Worm (Caenorhabditis elegans) whole organism, young adult: ENCODE results near the gene Y57G11C.22.

Experiments used
- B0261.1 ChIP-seq: sonication (generic microtip); optimal IDR thresholded peaks from 2 replicates; lab custom pipeline; 2016; ENCODE audit warnings: mild to moderate bottlenecking, missing genetic modification characterization, moderate library complexity, missing compliant biosample characterization
- D2030.7 ChIP-seq: fragments of 200-800 bp; sonication (Bioruptor generic); IDR thresholded peaks from 2 replicates; pipeline ENCODE4 v1.3.6; 2022; ENCODE audit warnings: missing genetic modification reagents, missing genetic modification characterization, missing compliant biosample characterization
- F22D6.2 ChIP-seq: sonication (generic microtip); optimal IDR thresholded peaks from 2 replicates; lab custom pipeline; 2016; ENCODE audit warnings: mild to moderate bottlenecking, missing genetic modification characterization, missing compliant biosample characterization
- F23B12.7 ChIP-seq: sonication (generic microtip); optimal IDR thresholded peaks from 2 replicates; lab custom pipeline; 2017; ENCODE audit warnings: missing genetic modification characterization, mild to moderate bottlenecking, missing compliant biosample characterization, antibody characterized with exemption, moderate library complexity; ENCODE audit not compliant: insufficient read depth
- F52B5.7 ChIP-seq: sonication (generic microtip); optimal IDR thresholded peaks from 2 replicates; lab custom pipeline; 2016; ENCODE audit warnings: mild to moderate bottlenecking, missing genetic modification characterization, missing compliant biosample characterization
- F55B11.4 ChIP-seq: sonication (generic microtip); optimal IDR thresholded peaks from 2 replicates; lab custom pipeline; 2016; ENCODE audit warnings: missing compliant biosample characterization, missing genetic modification characterization, borderline replicate concordance; ENCODE audit not compliant: insufficient read depth
- K11D2.4 ChIP-seq: fragments of 200-800 bp; sonication (Bioruptor generic); IDR thresholded peaks from 2 replicates; pipeline ENCODE4 v1.3.6; 2022; ENCODE audit warnings: missing genetic modification reagents, missing genetic modification characterization, missing compliant biosample characterization
- Y56A3A.18 ChIP-seq: fragments of 200-800 bp; sonication (Bioruptor generic); IDR thresholded peaks from 2 replicates; pipeline ENCODE4 v1.3.6; 2022; ENCODE audit warnings: missing genetic modification reagents, missing genetic modification characterization, missing compliant biosample characterization
- Y67H2A.10 ChIP-seq: fragments of 200-800 bp; sonication (Bioruptor generic); conservative IDR thresholded peaks from 2 replicates; pipeline ENCODE4 v1.3.6; 2022; ENCODE audit warnings: missing genetic modification reagents, missing genetic modification characterization, missing compliant biosample characterization
- Y79H2A.3 ChIP-seq: fragments of 200-800 bp; sonication (Bioruptor generic); conservative IDR thresholded peaks from 2 replicates; pipeline ENCODE4 v1.3.6; 2022; ENCODE audit warnings: missing genetic modification reagents, missing genetic modification characterization, missing compliant biosample characterization
- Y95B8A.8 ChIP-seq: fragments of 200-800 bp; sonication (Bioruptor generic); IDR thresholded peaks from 2 replicates; pipeline ENCODE4 v1.3.6; 2022; ENCODE audit warnings: missing genetic modification reagents, missing genetic modification characterization, missing compliant biosample characterization
- akir-1 ChIP-seq: fragments of 200-800 bp; sonication (Bioruptor generic); optimal IDR thresholded peaks from 2 replicates; lab custom pipeline; 2018; ENCODE audit warnings: mild to moderate bottlenecking, missing genetic modification characterization, moderate library complexity, missing compliant biosample characterization
- ama-1 ChIP-seq, 3 experiments: fragments of 150-350 bp in 1 of 3; sonication (generic microtip) in 2 of 3; optimal IDR thresholded peaks; 2 replicates each; lab custom pipeline; 2014 to 2018; ENCODE audit warnings: missing biosample characterization in 2 of 3, missing genetic modification characterization in 2 of 3, missing genetic modification reagents in 2 of 3
- athp-1 ChIP-seq: sonication (generic microtip); optimal IDR thresholded peaks from 2 replicates; lab custom pipeline; 2017; ENCODE audit warnings: mild to moderate bottlenecking, missing genetic modification characterization, missing compliant biosample characterization
- attf-6 ChIP-seq: fragments of 200-800 bp; sonication (Bioruptor generic); IDR thresholded peaks from 2 replicates; pipeline ENCODE4 v1.3.6; 2022; ENCODE audit warnings: missing genetic modification reagents, missing genetic modification characterization, missing compliant biosample characterization
- bed-2 ChIP-seq: fragments of 200-800 bp; sonication (Bioruptor generic); IDR thresholded peaks from 2 replicates; pipeline ENCODE4 v1.3.6; 2022; ENCODE audit warnings: missing genetic modification reagents, missing genetic modification characterization, missing compliant biosample characterization
- ceh-100 ChIP-seq: fragments of 200-800 bp; sonication (Bioruptor generic); IDR thresholded peaks from 2 replicates; pipeline ENCODE4 v1.3.6; 2022; ENCODE audit warnings: missing genetic modification reagents, missing genetic modification characterization, missing compliant biosample characterization
- ceh-58 ChIP-seq: fragments of 200-800 bp; sonication (Bioruptor generic); IDR thresholded peaks from 2 replicates; pipeline ENCODE4 v1.3.6; 2022; ENCODE audit warnings: missing genetic modification characterization, missing compliant biosample characterization
- efl-1 ChIP-seq: fragments of 150-350 bp; optimal IDR thresholded peaks from 2 replicates; lab custom pipeline; 2014; ENCODE audit warnings: missing biosample characterization, missing genetic modification reagents, missing genetic modification characterization
- egrh-3 ChIP-seq: fragments of 200-800 bp; sonication (Bioruptor generic); IDR thresholded peaks from 2 replicates; pipeline ENCODE4 v1.3.6; 2022; ENCODE audit warnings: missing genetic modification reagents, missing genetic modification characterization, missing compliant biosample characterization
- fkh-3 ChIP-seq: sonication (generic microtip); optimal IDR thresholded peaks from 2 replicates; lab custom pipeline; 2016; ENCODE audit warnings: mild to moderate bottlenecking, missing genetic modification characterization, missing compliant biosample characterization
- hmg-1.2 ChIP-seq: fragments of 200-800 bp; sonication (Bioruptor generic); IDR thresholded peaks from 2 replicates; pipeline ENCODE4 v1.3.6; 2022; ENCODE audit warnings: missing genetic modification reagents, missing genetic modification characterization, missing compliant biosample characterization
- hmg-20 ChIP-seq: fragments of 200-800 bp; sonication (Bioruptor generic); IDR thresholded peaks from 2 replicates; pipeline ENCODE4 v1.3.6; 2022; ENCODE audit warnings: missing genetic modification reagents, missing genetic modification characterization, missing compliant biosample characterization
- hrde-1 ChIP-seq: sonication (generic microtip); optimal IDR thresholded peaks from 2 replicates; lab custom pipeline; 2016; ENCODE audit warnings: missing genetic modification characterization, mild to moderate bottlenecking, missing compliant biosample characterization, moderate library complexity, missing genotype, missing genetic modification reagents, borderline replicate concordance
- lag-1 ChIP-seq: fragments of 200-800 bp; sonication (Bioruptor generic); IDR thresholded peaks from 2 replicates; pipeline ENCODE4 v1.3.6; 2022; ENCODE audit warnings: missing genetic modification reagents, missing genetic modification characterization, missing compliant biosample characterization
- let-607 ChIP-seq, 2 experiments: fragments of 200-800 bp in 1 of 2; sonication (Bioruptor generic) in 1 of 2; sonication (generic microtip) in 1 of 2; optimal IDR thresholded peaks; 2 replicates each; lab custom pipeline; 2016 to 2018; ENCODE audit warnings: mild to moderate bottlenecking in 2 of 2, missing compliant biosample characterization in 2 of 2, missing genetic modification characterization in 2 of 2, moderate library complexity in 2 of 2, missing genotype in 1 of 2
- lin-54 ChIP-seq: fragments of 200-800 bp; sonication (Bioruptor generic); optimal IDR thresholded peaks from 2 replicates; lab custom pipeline; 2018; ENCODE audit warnings: mild to moderate bottlenecking, missing genetic modification characterization, missing compliant biosample characterization
- madf-10 ChIP-seq: sonication (generic microtip); optimal IDR thresholded peaks from 2 replicates; lab custom pipeline; 2016; ENCODE audit warnings: mild to moderate bottlenecking, missing genetic modification characterization, missing compliant biosample characterization
- mcd-1 ChIP-seq: fragments of 200-800 bp; sonication (Bioruptor generic); IDR thresholded peaks from 2 replicates; pipeline ENCODE4 v1.3.6; 2022; ENCODE audit warnings: missing genetic modification reagents, missing genetic modification characterization, missing compliant biosample characterization
- mes-4 ChIP-seq: sonication (generic microtip); optimal IDR thresholded peaks from 2 replicates; lab custom pipeline; 2016; ENCODE audit warnings: missing genotype, missing genetic modification characterization, missing compliant biosample characterization
- mxl-1 ChIP-seq: sonication (generic microtip); optimal IDR thresholded peaks from 2 replicates; lab custom pipeline; 2016; ENCODE audit warnings: missing genetic modification characterization, missing compliant biosample characterization
- nhr-179 ChIP-seq: sonication (generic microtip); optimal IDR thresholded peaks from 2 replicates; lab custom pipeline; 2016; ENCODE audit warnings: mild to moderate bottlenecking, missing genetic modification characterization, missing compliant biosample characterization
- nhr-27 ChIP-seq: fragments of 200-800 bp; sonication (Bioruptor generic); optimal IDR thresholded peaks from 2 replicates; lab custom pipeline; 2018; ENCODE audit warnings: mild to moderate bottlenecking, missing genetic modification characterization, moderate library complexity, missing compliant biosample characterization
- nhr-90 ChIP-seq: sonication (generic microtip); optimal IDR thresholded peaks from 2 replicates; lab custom pipeline; 2016; ENCODE audit warnings: missing genotype, mild to moderate bottlenecking, missing genetic modification characterization, missing compliant biosample characterization
- pbrm-1 ChIP-seq: fragments of 200-800 bp; sonication (Bioruptor generic); IDR thresholded peaks from 2 replicates; pipeline ENCODE4 v1.3.6; 2022; ENCODE audit warnings: missing genetic modification reagents, missing genetic modification characterization, missing compliant biosample characterization
- pha-4 ChIP-seq: fragments of 150-350 bp; sonication (generic microtip); optimal IDR thresholded peaks from 2 replicates; lab custom pipeline; 2014; ENCODE audit warnings: missing biosample characterization, missing genetic modification reagents, missing genetic modification characterization
- rec-8 ChIP-seq, 2 experiments: sonication (generic microtip); optimal IDR thresholded peaks; 2 replicates each; lab custom pipeline; 2016; ENCODE audit warnings: mild to moderate bottlenecking in 2 of 2, missing genetic modification characterization in 2 of 2, missing genetic modification reagents in 2 of 2, missing genotype in 2 of 2, missing biosample characterization in 1 of 2, missing compliant biosample characterization in 1 of 2, moderate library complexity in 1 of 2
- rpc-1 ChIP-seq, 2 experiments: fragments of 150-350 bp in 1 of 2; sonication (generic microtip) in 1 of 2; optimal IDR thresholded peaks; 2 replicates each; lab custom pipeline; 2014 to 2018; ENCODE audit warnings: missing biosample characterization in 1 of 2, missing genetic modification characterization in 1 of 2, missing genetic modification reagents in 1 of 2, missing genotype in 1 of 2
- sdz-38 ChIP-seq: sonication (generic microtip); optimal IDR thresholded peaks from 2 replicates; lab custom pipeline; 2016; ENCODE audit warnings: missing genotype, missing genetic modification characterization, missing compliant biosample characterization
- snpc-3.4 ChIP-seq: sonication (generic microtip); optimal IDR thresholded peaks from 2 replicates; lab custom pipeline; 2017; ENCODE audit warnings: missing genetic modification characterization, mild to moderate bottlenecking, missing compliant biosample characterization, antibody characterized with exemption, moderate library complexity, missing genotype, missing genetic modification reagents
- snpc-4 ChIP-seq, 5 experiments: fragments of 150-350 bp in 1 of 5; sonication (generic microtip) in 4 of 5; optimal IDR thresholded peaks; 2 replicates each; lab custom pipeline; 2014 to 2018; ENCODE audit warnings: missing genetic modification characterization in 5 of 5, missing biosample characterization in 3 of 5, antibody characterized with exemption in 2 of 5, mild to moderate bottlenecking in 2 of 5, missing compliant biosample characterization in 2 of 5, missing genotype in 2 of 5, moderate library complexity in 2 of 5, missing genetic modification reagents in 1 of 5
- somi-1 ChIP-seq: fragments of 200-800 bp; sonication (Bioruptor generic); optimal IDR thresholded peaks from 2 replicates; lab custom pipeline; 2018; ENCODE audit warnings: mild to moderate bottlenecking, missing genetic modification characterization, missing compliant biosample characterization
- tbx-9 ChIP-seq: sonication (generic microtip); optimal IDR thresholded peaks from 2 replicates; lab custom pipeline; 2016; ENCODE audit warnings: borderline replicate concordance, missing genetic modification characterization, inconsistent platforms, missing compliant biosample characterization
- tlf-1 ChIP-seq: fragments of 200-800 bp; sonication (Bioruptor generic); optimal IDR thresholded peaks from 2 replicates; lab custom pipeline; 2018; ENCODE audit warnings: mild to moderate bottlenecking, missing genetic modification characterization, missing compliant biosample characterization
- unc-62 ChIP-seq: fragments of 150-350 bp; optimal IDR thresholded peaks from 2 replicates; lab custom pipeline; 2014; ENCODE audit warnings: missing biosample characterization, missing genetic modification reagents, missing genetic modification characterization
- zfh-2 ChIP-seq: fragments of 200-800 bp; sonication (Bioruptor generic); conservative IDR thresholded peaks from 2 replicates; pipeline ENCODE4 v1.3.6; 2022; ENCODE audit warnings: missing genetic modification reagents, missing genetic modification characterization, missing compliant biosample characterization
- ztf-26 ChIP-seq: sonication (generic microtip); optimal IDR thresholded peaks from 2 replicates; lab custom pipeline; 2017; ENCODE audit warnings: missing genetic modification characterization, missing compliant biosample characterization

Y57G11C.22 gene

DNA sequence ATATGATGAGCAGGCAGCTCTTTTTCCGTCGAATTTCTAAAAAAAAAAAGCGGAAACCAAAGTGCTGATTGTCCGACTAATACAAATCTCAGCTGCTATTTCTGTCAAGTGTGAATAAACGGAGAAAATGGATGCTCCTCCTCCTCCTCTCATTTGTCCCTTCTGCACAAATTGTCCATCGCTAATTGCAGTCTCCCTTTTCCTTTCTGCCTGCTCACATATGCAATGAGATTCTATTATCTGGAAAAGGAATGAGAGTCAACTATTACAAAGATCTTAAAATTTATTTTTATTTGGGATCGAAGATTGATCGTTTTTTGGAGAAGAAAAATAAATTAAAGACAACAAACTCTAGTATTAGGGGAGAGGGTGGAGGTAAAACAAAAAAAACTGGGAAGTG lies 14.7 kb upstream of the Y57G11C.22 start (continued):
- TF ChIP-seq pbrm-1 (peak; percentile 73), Y67H2A.10 (no peak), mes-4 (tag; lab: Kevin White, UChicago) (no peak), Y95B8A.8 (GFP tag; lab: Robert Waterston, UW) (no peak), hrde-1 (tag; lab: Kevin White, UChicago) (peak; percentile 23), unc-62 (GFP tag; lab: Kevin White, UChicago) (no peak), F55B11.4 (tag; lab: Kevin White, UChicago) (no peak), pha-4 (tag; lab: Kevin White, UChicago) (no peak), fkh-3 (tag; lab: Kevin White, UChicago) (no peak), tbx-9 (tag; lab: Kevin White, UChicago) (no peak), ama-1 (optimal IDR thresholded peaks at IDR 0.05; lab: Kevin White, UChicago) (peak; percentile 6), ama-1 (GFP tag; optimal IDR thresholded peaks at IDR 0.05; lab: Kevin White, UChicago) (peak; percentile 13 to 39), mcd-1 (GFP tag; lab: Robert Waterston, UW) (peak; percentile 41), lag-1 (GFP tag; lab: Robert Waterston, UW) (no peak), akir-1 (GFP tag; lab: Kevin White, UChicago) (no peak), rpc-1 (optimal IDR thresholded peaks at IDR 0.05; lab: Kevin White, UChicago) (no peak), rpc-1 (tag; optimal IDR thresholded peaks at IDR 0.05; lab: Kevin White, UChicago) (no peak), B0261.1 (tag; lab: Kevin White, UChicago) (no peak), Y56A3A.18 (GFP tag; lab: Robert Waterston, UW) (no peak; the same call in none of the 2 replicates), F23B12.7 (tag; lab: Kevin White, UChicago) (no peak), attf-6 (GFP tag; lab: Robert Waterston, UW) (peak; percentile 95), zfh-2 (no peak), athp-1 (tag; lab: Kevin White, UChicago) (no peak), nhr-27 (no peak), let-607 (tag; optimal IDR thresholded peaks at IDR 0.05; lab: Kevin White, UChicago) (peak; percentile 32 to 82), madf-10 (tag; lab: Kevin White, UChicago) (peak; percentile 76), rec-8 (tag; optimal IDR thresholded peaks at IDR 0.05; lab: Kevin White, UChicago) (no peak), D2030.7 (no peak), nhr-179 (tag; lab: Kevin White, UChicago) (no peak), Y79H2A.3 (no peak), F52B5.7 (tag; lab: Kevin White, UChicago) (no peak), nhr-90 (tag; lab: Kevin White, UChicago) (peak; percentile 34), bed-2 (GFP tag; lab: Robert Waterston, UW) (no peak), ceh-100 (GFP tag; lab: Robert Waterston, UW) (0 out of 2 replicates have a peak, but pooled peaks have one; percentile 13), efl-1 (GFP tag; lab: Kevin White, UChicago) (no peak), lin-54 (GFP tag; lab: Kevin White, UChicago) (peak; percentile 60), snpc-3.4 (tag; lab: Kevin White, UChicago) (peak; percentile 48), egrh-3 (GFP tag; lab: Robert Waterston, UW) (peak; percentile 8; the same call in 1 of the 2 replicates), hmg-1.2 (GFP tag; lab: Robert Waterston, UW) (peak; percentile 24; the same call in 1 of the 2 replicates), mxl-1 (tag; lab: Kevin White, UChicago) (no peak), snpc-4 (GFP tag; optimal IDR thresholded peaks at IDR 0.05; lab: Kevin White, UChicago) (peak; percentile 72), snpc-4 (tag; optimal IDR thresholded peaks at IDR 0.05; lab: Kevin White, UChicago) (peak in 3 of 4 experiments; percentile 3 to 92 (median 52)), somi-1 (GFP tag; lab: Kevin White, UChicago) (no peak), F22D6.2 (tag; lab: Kevin White, UChicago) (no peak), hmg-20 (GFP tag; lab: Robert Waterston, UW) (no peak), ceh-58 (GFP tag; lab: Robert Waterston, UW) (no peak), K11D2.4 (GFP tag; lab: Robert Waterston, UW) (no peak), tlf-1 (GFP tag; lab: Kevin White, UChicago) (peak; percentile 76), ztf-26 (tag; lab: Kevin White, UChicago) (no peak), sdz-38 (no peak)
